Worm (Caenorhabditis elegans): ENCODE results near the gene srv-1.

- TF ChIP-seq F57C9.4 (tag; optimal IDR thresholded peaks at IDR 0.05) (no peak), hsf-1 (GFP tag; IDR thresholded peaks at IDR 0.05) (no peak), cebp-1 (GFP tag; IDR thresholded peaks at IDR 0.05) (no peak), cebp-1 (tag; optimal IDR thresholded peaks at IDR 0.05) (no peak), efl-1 (GFP tag; optimal IDR thresholded peaks at IDR 0.05) (no peak)
These were observed 19.8 kb downstream of the srv-1 start, which contains the start of gene K04C2.8 for ce11 chrIII:6869996-6870395.

All from whole organism, young adult.